Fruit fly (Drosophila melanogaster): ENCODE data around the gene CG18404.

Gene CG18404

DNA sequence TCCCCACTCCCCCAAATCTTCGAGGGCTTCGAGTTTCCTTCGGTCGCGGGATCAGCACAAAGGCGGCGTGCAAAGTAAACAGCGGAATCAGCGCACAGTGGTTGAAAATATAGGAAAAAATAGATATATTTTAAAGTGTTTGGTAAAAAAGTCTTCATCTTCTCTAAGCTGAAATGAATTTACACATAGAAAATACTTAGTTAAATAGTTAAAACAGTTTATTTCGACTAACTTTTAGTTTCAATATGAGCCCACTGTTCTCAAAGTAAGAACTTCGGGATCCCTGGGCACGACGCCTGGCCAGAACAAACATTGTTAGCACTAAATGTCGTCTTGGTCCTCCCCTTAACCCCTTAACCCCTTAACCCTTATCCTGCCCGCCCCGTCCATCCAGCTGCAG lies 8.9 kb downstream of the CG18404 start (continued):
- TF ChIP-seq CG11695 (GFP tag; IDR thresholded peaks at IDR 0.05) (no peak), Xrp1 (GFP tag; IDR thresholded peaks at IDR 0.05) (no peak; the same call in 1 of the 2 replicates), Kr (GFP tag; optimal IDR thresholded peaks at IDR 0.05) (no peak), CG17568 (GFP tag; optimal IDR thresholded peaks at IDR 0.05) (no peak), CG12744 (GFP tag; optimal IDR thresholded peaks at IDR 0.05) (no peak), wek (GFP tag; optimal IDR thresholded peaks at IDR 0.05) (no peak), CG9437 (GFP tag; optimal IDR thresholded peaks at IDR 0.05) (no peak), sima (GFP tag; optimal IDR thresholded peaks at IDR 0.05) (no peak), pb (GFP tag; optimal IDR thresholded peaks at IDR 0.05) (no peak), lilli (GFP tag; optimal IDR thresholded peaks at IDR 0.05) (no peak), fd102C (GFP tag; optimal IDR thresholded peaks at IDR 0.05) (no peak), ro (GFP tag; IDR thresholded peaks at IDR 0.05) (no peak), pfk (GFP tag; optimal IDR thresholded peaks at IDR 0.05) (no peak), bsh (GFP tag; optimal IDR thresholded peaks at IDR 0.05) (peak; percentile 34 to 97), wor (GFP tag; IDR thresholded peaks at IDR 0.05) (no peak), B-H2 (GFP tag; optimal IDR thresholded peaks at IDR 0.05) (no peak), CG10321 (GFP tag; IDR thresholded peaks at IDR 0.05) (no peak), Fer1 (GFP tag; optimal IDR thresholded peaks at IDR 0.05) (no peak), Pdp1 (GFP tag; optimal IDR thresholded peaks at IDR 0.05) (no peak), CG12299 (tag; optimal IDR thresholded peaks at IDR 0.05) (no peak), HmgD (GFP tag; optimal IDR thresholded peaks at IDR 0.05) (no peak), zf30C (GFP tag; optimal IDR thresholded peaks at IDR 0.05) (no peak), CG4617 (GFP tag; optimal IDR thresholded peaks at IDR 0.05; ENCODE audit: borderline replicate concordance) (no peak), oc (tag; optimal IDR thresholded peaks at IDR 0.05) (no peak), Spps (tag; optimal IDR thresholded peaks at IDR 0.05) (no peak), Jarid2 (GFP tag; optimal IDR thresholded peaks at IDR 0.05) (no peak), CG4707 (GFP tag; optimal IDR thresholded peaks at IDR 0.05) (no peak), CG34376 (GFP tag; optimal IDR thresholded peaks at IDR 0.05) (no peak), row (GFP tag; IDR thresholded peaks at IDR 0.05) (peak; percentile 29; the same call in 1 of the 3 replicates), caup (GFP tag; optimal IDR thresholded peaks at IDR 0.05; ENCODE audit: severe bottlenecking) (no peak), usp (GFP tag; optimal IDR thresholded peaks at IDR 0.05) (no peak), ken (GFP tag; IDR thresholded peaks at IDR 0.05) (no peak), CG7786 (GFP tag; optimal IDR thresholded peaks at IDR 0.05) (no peak), Atf6 (GFP tag; IDR thresholded peaks at IDR 0.05) (no peak), gfzf (GFP tag; optimal IDR thresholded peaks at IDR 0.05) (no peak), Meics (GFP tag; optimal IDR thresholded peaks at IDR 0.05) (no peak), sob (GFP tag; IDR thresholded peaks at IDR 0.05) (no peak), btn (GFP tag; optimal IDR thresholded peaks at IDR 0.05) (no peak), CHES-1-like (GFP tag; optimal IDR thresholded peaks at IDR 0.05) (no peak), YL-1 (GFP tag; optimal IDR thresholded peaks at IDR 0.05) (no peak), CG30431 (GFP tag; optimal IDR thresholded peaks at IDR 0.05) (no peak), sna (GFP tag; IDR thresholded peaks at IDR 0.05; ENCODE audit: partially characterized antibody) (no peak), sens (GFP tag) (peak; percentile 73), pros (GFP tag; optimal IDR thresholded peaks at IDR 0.05) (no peak), crol (GFP tag; IDR thresholded peaks at IDR 0.05) (0 out of 2 replicates have a peak, but pooled peaks have one; percentile 5), rib (GFP tag; IDR thresholded peaks at IDR 0.05) (no peak), CG11398 (GFP tag; optimal IDR thresholded peaks at IDR 0.05) (no peak), CG11560 (tag; IDR thresholded peaks at IDR 0.05) (no peak), cwo (GFP tag; optimal IDR thresholded peaks at IDR 0.05) (no peak), CG31388 (GFP tag; optimal IDR thresholded peaks at IDR 0.05) (no peak), zfh1 (GFP tag; IDR thresholded peaks at IDR 0.05) (no peak), CG11504 (tag; optimal IDR thresholded peaks at IDR 0.05) (no peak)

Data from whole organism, embryonic.